Fruit fly (Drosophila melanogaster): Measurements from ENCODE around the gene CG42831.

Gene CG42831

dm6 chr3L:10810539-10811443, 3.8 kb upstream of the CG42831 start (continued):
- TF ChIP-seq Opbp (GFP tag; IDR thresholded peaks at IDR 0.05; ENCODE audit: partially characterized antibody) (no peak), repo (GFP tag; optimal IDR thresholded peaks at IDR 0.05) (no peak), Asciz (GFP tag; optimal IDR thresholded peaks at IDR 0.05) (peak; percentile 57), HmgD (GFP tag; optimal IDR thresholded peaks at IDR 0.05) (no peak), CG30431 (GFP tag; optimal IDR thresholded peaks at IDR 0.05) (peak; percentile 5), CG1529 (GFP tag; optimal IDR thresholded peaks at IDR 0.05) (peak; percentile 54), ash1 (GFP tag; optimal IDR thresholded peaks at IDR 0.05) (no peak), CG17568 (GFP tag; optimal IDR thresholded peaks at IDR 0.05) (peak; percentile 56), CG34224 (GFP tag; IDR thresholded peaks at IDR 0.05; ENCODE audit: partially characterized antibody) (no peak), HmgZ (tag; optimal IDR thresholded peaks at IDR 0.05) (peak; percentile 47), CG11723 (GFP tag; optimal IDR thresholded peaks at IDR 0.05) (peak; percentile 19), Jarid2 (GFP tag; optimal IDR thresholded peaks at IDR 0.05) (peak; percentile 7), CG10462 (GFP tag; optimal IDR thresholded peaks at IDR 0.05) (peak; percentile 29), CG14860 (GFP tag; IDR thresholded peaks at IDR 0.05; ENCODE audit: partially characterized antibody) (no peak), CG13424 (tag; optimal IDR thresholded peaks at IDR 0.05) (peak; percentile 81), CG6654 (GFP tag; optimal IDR thresholded peaks at IDR 0.05) (peak; percentile 9), CG7987 (GFP tag; optimal IDR thresholded peaks at IDR 0.05) (no peak), insv (GFP tag; optimal IDR thresholded peaks at IDR 0.05) (no peak), fru (optimal IDR thresholded peaks at IDR 0.05) (peak; percentile 29), Xbp1 (GFP tag; optimal IDR thresholded peaks at IDR 0.05) (peak; percentile 62), Doc2 (GFP tag; IDR thresholded peaks at IDR 0.05) (no peak), CG10959 (GFP tag; IDR thresholded peaks at IDR 0.05) (no peak), CG31441 (GFP tag; IDR thresholded peaks at IDR 0.05) (peak; percentile 80), Dbx (GFP tag; IDR thresholded peaks at IDR 0.05) (peak; percentile 67), CG15479 (GFP tag; optimal IDR thresholded peaks at IDR 0.05) (no peak), dan (GFP tag; IDR thresholded peaks at IDR 0.05) (no peak), CG34376 (GFP tag; optimal IDR thresholded peaks at IDR 0.05) (peak; percentile 39), HLH3B (GFP tag; IDR thresholded peaks at IDR 0.05) (peak; percentile 69), Pdp1 (GFP tag; optimal IDR thresholded peaks at IDR 0.05) (peak; percentile 17 to 42), mirr (GFP tag; optimal IDR thresholded peaks at IDR 0.05) (peak; percentile 73), ap (GFP tag; IDR thresholded peaks at IDR 0.05) (peak; percentile 49; the same call in 1 of the 2 replicates), hbn (GFP tag; IDR thresholded peaks at IDR 0.05; ENCODE audit: partially characterized antibody) (no peak), slbo (GFP tag; IDR thresholded peaks at IDR 0.05) (peak; percentile 78), Bgb (GFP tag; IDR thresholded peaks at IDR 0.05; ENCODE audit: partially characterized antibody) (peak; percentile 18; the same call in 1 of the 2 replicates), sens (GFP tag) (peak; percentile 88), CG17802 (tag; optimal IDR thresholded peaks at IDR 0.05) (peak; percentile 17), CG14050 (GFP tag; IDR thresholded peaks at IDR 0.05) (no peak), NC2α (GFP tag; optimal IDR thresholded peaks at IDR 0.05) (no peak), gce (GFP tag; IDR thresholded peaks at IDR 0.05) (0 out of 3 replicates have a peak, but pooled peaks have one; percentile 21), Med (GFP tag) (peak; percentile 78), sob (GFP tag; IDR thresholded peaks at IDR 0.05) (peak; percentile 60), CG17186 (GFP tag; optimal IDR thresholded peaks at IDR 0.05) (no peak), NK7.1 (GFP tag; optimal IDR thresholded peaks at IDR 0.05) (no peak), Lim3 (GFP tag; IDR thresholded peaks at IDR 0.05) (no peak), tin (GFP tag; optimal IDR thresholded peaks at IDR 0.05) (peak; percentile 47), CHES-1-like (GFP tag; optimal IDR thresholded peaks at IDR 0.05) (no peak), CG10321 (GFP tag; IDR thresholded peaks at IDR 0.05) (peak; percentile 72), lbe (GFP tag; optimal IDR thresholded peaks at IDR 0.05) (no peak), MBD-R2 (GFP tag; IDR thresholded peaks at IDR 0.05) (no peak; the same call in 1 of the 2 replicates)

All from whole organism, embryonic.